Fruit fly (Drosophila melanogaster): ENCODE measurements around the gene CG5906.

CG5906 gene

dm6 chr3L:11881084-11881483 is 10.0 kb upstream of the CG5906 start, which contains the start of gene CCDC151:
Gene CCDC151, plus strand, starts transcription at chr3L:11881384.
- TF ChIP-seq Hnf4 (GFP tag; optimal IDR thresholded peaks at IDR 0.05) (no peak), CG9705 (GFP tag; optimal IDR thresholded peaks at IDR 0.05) (no peak), CG32264 (GFP tag; optimal IDR thresholded peaks at IDR 0.05) (no peak), rgr (GFP tag; optimal IDR thresholded peaks at IDR 0.05) (no peak), sage (GFP tag; optimal IDR thresholded peaks at IDR 0.05) (no peak), Hr78 (GFP tag; optimal IDR thresholded peaks at IDR 0.05) (no peak), psq (GFP tag; optimal IDR thresholded peaks at IDR 0.05) (no peak)

- TF ChIP-seq Dif (GFP tag; optimal IDR thresholded peaks at IDR 0.05; ENCODE audit: partially characterized antibody) (no peak), lola (GFP tag; optimal IDR thresholded peaks at IDR 0.05) (no peak)
Observed at dm6 chr3L:11878815-11879214, 7.7 kb upstream of the CG5906 start, which contains the start of gene Sprn. Gene Sprn, plus strand, starts transcription at chr3L:11879115.

- no peak for TF ChIP-seq tai (GFP tag; optimal IDR thresholded peaks at IDR 0.05)
- TF ChIP-seq woc (GFP tag; optimal IDR thresholded peaks at IDR 0.05): no peak
- TF ChIP-seq foxo (GFP tag; optimal IDR thresholded peaks at IDR 0.05): no peak
- no peak for TF ChIP-seq CG9705 (GFP tag; optimal IDR thresholded peaks at IDR 0.05)
- TF ChIP-seq rgr (GFP tag; optimal IDR thresholded peaks at IDR 0.05): no peak
- TF ChIP-seq dsf (GFP tag; optimal IDR thresholded peaks at IDR 0.05; ENCODE audit: borderline replicate concordance): no peak
- no peak for TF ChIP-seq sage (GFP tag; optimal IDR thresholded peaks at IDR 0.05)
- TF ChIP-seq dl (GFP tag; optimal IDR thresholded peaks at IDR 0.05; ENCODE audit: insufficient read depth in 1 of 2, partially characterized antibody in 2 of 2): no peak
- TF ChIP-seq dmrt93B (GFP tag; optimal IDR thresholded peaks at IDR 0.05): no peak
- no peak for TF ChIP-seq h (GFP tag; optimal IDR thresholded peaks at IDR 0.05)
- TF ChIP-seq Hnf4 (GFP tag; optimal IDR thresholded peaks at IDR 0.05): no peak
- TF ChIP-seq jim (GFP tag; optimal IDR thresholded peaks at IDR 0.05): no peak
- no peak for TF ChIP-seq Hr83 (GFP tag; optimal IDR thresholded peaks at IDR 0.05; ENCODE audit: poor library complexity, severe bottlenecking)
Observed at dm6 chr3L:11876036-11876435, 4.9 kb upstream of the CG5906 start.

- TF ChIP-seq GATAd (GFP tag; optimal IDR thresholded peaks at IDR 0.05): no peak
- peak; percentile 18 for TF ChIP-seq Sp1 (GFP tag; optimal IDR thresholded peaks at IDR 0.05)
- TF ChIP-seq rgr (GFP tag; optimal IDR thresholded peaks at IDR 0.05): peak; percentile 10
- no peak for TF ChIP-seq Myc (optimal IDR thresholded peaks at IDR 0.05)
- no peak for TF ChIP-seq Rel (GFP tag; optimal IDR thresholded peaks at IDR 0.05)
- TF ChIP-seq Rel (tag; optimal IDR thresholded peaks at IDR 0.05): no peak
- TF ChIP-seq Hr83 (GFP tag; optimal IDR thresholded peaks at IDR 0.05; ENCODE audit: poor library complexity, severe bottlenecking): no peak
- TF ChIP-seq sage (GFP tag; optimal IDR thresholded peaks at IDR 0.05): no peak
- TF ChIP-seq CG9705 (GFP tag; optimal IDR thresholded peaks at IDR 0.05): no peak
- no peak for TF ChIP-seq woc (GFP tag; optimal IDR thresholded peaks at IDR 0.05)
- no peak for TF ChIP-seq brk (GFP tag; optimal IDR thresholded peaks at IDR 0.05)
- TF ChIP-seq HLH106 (tag; optimal IDR thresholded peaks at IDR 0.05): no peak
- TF ChIP-seq Dif (GFP tag; optimal IDR thresholded peaks at IDR 0.05; ENCODE audit: partially characterized antibody): no peak
- no peak for TF ChIP-seq Hnf4 (GFP tag; optimal IDR thresholded peaks at IDR 0.05)
- TF ChIP-seq Hr78 (GFP tag; optimal IDR thresholded peaks at IDR 0.05): no peak
- TF ChIP-seq br (GFP tag; optimal IDR thresholded peaks at IDR 0.05): no peak
- no peak for TF ChIP-seq psq (GFP tag; optimal IDR thresholded peaks at IDR 0.05)
- no peak for TF ChIP-seq dsf (GFP tag; optimal IDR thresholded peaks at IDR 0.05; ENCODE audit: borderline replicate concordance)
- no peak for TF ChIP-seq N (GFP tag; optimal IDR thresholded peaks at IDR 0.05)
- TF ChIP-seq tai (GFP tag; optimal IDR thresholded peaks at IDR 0.05): no peak
- TF ChIP-seq usp (GFP tag; optimal IDR thresholded peaks at IDR 0.05): no peak
- no peak for TF ChIP-seq sv (GFP tag; optimal IDR thresholded peaks at IDR 0.05)
- TF ChIP-seq Abd-B (GFP tag; optimal IDR thresholded peaks at IDR 0.05): no peak
- no peak for TF ChIP-seq dl (GFP tag; optimal IDR thresholded peaks at IDR 0.05; ENCODE audit: insufficient read depth in 1 of 2, partially characterized antibody in 2 of 2)
- no peak for TF ChIP-seq Dfd (GFP tag; optimal IDR thresholded peaks at IDR 0.05)
- TF ChIP-seq Jra (GFP tag; optimal IDR thresholded peaks at IDR 0.05): no peak
- TF ChIP-seq CrebA (GFP tag; optimal IDR thresholded peaks at IDR 0.05; ENCODE audit: borderline replicate concordance): no peak
- peak; percentile 9 for TF ChIP-seq fru (GFP tag; optimal IDR thresholded peaks at IDR 0.05)
- TF ChIP-seq Vsx2 (GFP tag; optimal IDR thresholded peaks at IDR 0.05; ENCODE audit: partially characterized antibody): no peak
- no peak for TF ChIP-seq jim (GFP tag; optimal IDR thresholded peaks at IDR 0.05)
- TF ChIP-seq Mio (GFP tag; optimal IDR thresholded peaks at IDR 0.05): no peak
- TF ChIP-seq OdsH (GFP tag; optimal IDR thresholded peaks at IDR 0.05): no peak
- TF ChIP-seq foxo (GFP tag; optimal IDR thresholded peaks at IDR 0.05): peak in 1 of 2 experiments; percentile 16
- TF ChIP-seq CG32264 (GFP tag; optimal IDR thresholded peaks at IDR 0.05): no peak
- peak; percentile 4 for TF ChIP-seq ey (GFP tag; optimal IDR thresholded peaks at IDR 0.05)
- no peak for TF ChIP-seq lola (GFP tag; optimal IDR thresholded peaks at IDR 0.05)
- no peak for TF ChIP-seq pan (optimal IDR thresholded peaks at IDR 0.05)
- TF ChIP-seq h (GFP tag; optimal IDR thresholded peaks at IDR 0.05): peak; percentile 36
- TF ChIP-seq dmrt93B (GFP tag; optimal IDR thresholded peaks at IDR 0.05): no peak
Observed at dm6 chr3L:11874758-11875157, 3.7 kb upstream of the CG5906 start.
